Worm (Caenorhabditis elegans) whole organism, midembryonic: ENCODE data around the gene fipr-27.
"Not testable (repeated sequence)": the region's sequence is repeated elsewhere in the genome, so short reads cannot be mapped to it uniquely, and the experiment has no call there.

Experiments used
- T22C8.4 ChIP-seq: fragments of 200-800 bp; sonication (Bioruptor generic); IDR thresholded peaks from 2 replicates; pipeline ENCODE4 v1.3.6; 2022; ENCODE audit warnings: missing genetic modification characterization, missing compliant biosample characterization
- cog-1 ChIP-seq: sonication (generic microtip); optimal IDR thresholded peaks from 2 replicates; lab custom pipeline; 2016; ENCODE audit warnings: missing genetic modification characterization, missing compliant biosample characterization
- flt-1 ChIP-seq: fragments of 200-800 bp; sonication (Bioruptor generic); IDR thresholded peaks from 2 replicates; pipeline ENCODE4 v1.3.6; 2022; ENCODE audit warnings: missing genetic modification characterization, missing compliant biosample characterization

- not testable (repeated sequence) for TF ChIP-seq T22C8.4 (GFP tag; lab: Robert Waterston, UW); flt-1; cog-1 (tag; lab: Kevin White, UChicago)
Observed at ce11 chrIV:16625909-16626308, 4.8 kb upstream of the fipr-27 start, which contains the start of gene fip-7.
